Fruit fly (Drosophila melanogaster) whole organism, prepupa: ENCODE data around the gene CG6788.

Experiments used
- CG16779 ChIP-seq: fragments of 200-800 bp; sonication (Bioruptor generic); optimal IDR thresholded peaks from 3 replicates; lab custom pipeline; 2017; ENCODE audit warnings: missing biosample characterization, mild to moderate bottlenecking, missing genetic modification characterization
- CG8632 ChIP-seq: fragments of 200-800 bp; sonication (Bioruptor generic); optimal IDR thresholded peaks from 3 replicates; lab custom pipeline; 2016; ENCODE audit warnings: missing biosample characterization, missing genetic modification characterization
- Gug ChIP-seq: fragments of 200-800 bp; sonication (Bioruptor generic); IDR thresholded peaks from 2 replicates; pipeline ENCODE4 v1.3.6; 2022; ENCODE audit warnings: missing biosample characterization, missing genetic modification characterization
- OdsH ChIP-seq: fragments of 200-800 bp; sonication (Bioruptor generic); optimal IDR thresholded peaks from 3 replicates; lab custom pipeline; 2016; ENCODE audit warnings: missing biosample characterization, missing genetic modification characterization
- Sox14 ChIP-seq: fragments of 200-800 bp; sonication (Bioruptor generic); optimal IDR thresholded peaks from 3 replicates; lab custom pipeline; 2016; ENCODE audit warnings: missing biosample characterization, missing genetic modification characterization
- achi ChIP-seq: fragments of 200-800 bp; sonication (Bioruptor generic); optimal IDR thresholded peaks from 3 replicates; lab custom pipeline; 2016; ENCODE audit warnings: missing biosample characterization, missing genetic modification characterization
- salr ChIP-seq, 2 experiments: fragments of 200-800 bp; sonication (Bioruptor generic); optimal IDR thresholded peaks; 3 replicates each; lab custom pipeline; 2016 to 2018; ENCODE audit warnings: missing biosample characterization in 2 of 2, missing genetic modification characterization in 2 of 2, mild to moderate bottlenecking in 1 of 2

DNA sequence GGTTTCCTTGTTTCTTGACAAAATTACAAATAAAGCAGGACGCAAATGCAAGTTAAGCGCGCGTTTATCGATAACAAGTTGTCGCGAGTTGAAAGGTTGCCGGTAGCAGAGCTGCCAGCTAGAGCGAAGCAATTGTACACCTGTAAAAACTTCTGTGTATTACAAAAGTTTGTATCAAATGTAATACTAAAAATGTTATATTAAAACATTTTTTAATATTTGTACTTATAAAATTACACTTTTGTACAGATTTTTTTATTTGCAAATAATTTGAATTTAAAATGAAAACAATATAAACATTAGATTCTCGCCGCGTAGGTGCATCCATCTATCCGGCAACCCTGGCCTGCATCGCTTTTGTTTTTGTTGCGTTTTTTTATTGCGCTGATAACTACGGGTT is 43.4 kb upstream of the CG6788 start, which contains the start of the genes CG8142 and Ucp4A:
- TF ChIP-seq OdsH (GFP tag; lab: Kevin White, UChicago) (peak; percentile 92), CG16779 (tag; lab: Kevin White, UChicago) (no peak), salr (GFP tag; optimal IDR thresholded peaks at IDR 0.05; lab: Kevin White, UChicago) (peak; percentile 61 to 85), Gug (GFP tag; lab: Robert Waterston, UW) (peak; percentile 95), achi (peak; percentile 88), CG8632 (GFP tag; lab: Kevin White, UChicago) (peak; percentile 85), Sox14 (peak; percentile 81)
